Fruit fly (Drosophila melanogaster) whole organism: ENCODE results near the gene CG33688.

Source experiments
- CG8478 ChIP-seq: fragments of >200 bp; optimal IDR thresholded peaks from 2 replicates; lab custom pipeline; 2018; ENCODE audit warnings: inconsistent platforms
- pan ChIP-seq: fragments of >200 bp; optimal IDR thresholded peaks from 2 replicates; lab custom pipeline; 2017
- psq ChIP-seq: fragments of >200 bp; optimal IDR thresholded peaks from 2 replicates; lab custom pipeline; 2017
- usp ChIP-seq: fragments of >200 bp; optimal IDR thresholded peaks from 2 replicates; lab custom pipeline; 2017; ENCODE audit warnings: missing biosample characterization, missing genetic modification characterization, mixed read lengths

dm6 chr3L:16192561-16193355, 6.3 kb upstream of the CG33688 start:
- TF ChIP-seq psq (lab: Kevin White, UChicago) (no peak), CG8478 (lab: Kevin White, UChicago) (no peak), usp (GFP tag; lab: Kevin White, UChicago) (no peak), pan (lab: Kevin White, UChicago) (no peak)
